Worm (Caenorhabditis elegans) whole organism, L3 larva: ENCODE results near the gene F15A4.5.

Source experiments
- ceh-9 ChIP-seq: sonication (generic microtip); optimal IDR thresholded peaks from 2 replicates; lab custom pipeline; 2018; ENCODE audit warnings: missing biosample characterization, missing genetic modification characterization
- egl-27 ChIP-seq: sonication (generic microtip); optimal IDR thresholded peaks from 4 replicates; lab custom pipeline; 2017; ENCODE audit warnings: missing biosample characterization, missing genetic modification reagents, missing genetic modification characterization
- elt-2 ChIP-seq: sonication (generic microtip); optimal IDR thresholded peaks from 2 replicates; lab custom pipeline; 2016; ENCODE audit warnings: missing genetic modification reagents, mild to moderate bottlenecking, missing genetic modification characterization, missing compliant biosample characterization
- hmg-11 ChIP-seq: sonication (generic microtip); optimal IDR thresholded peaks from 2 replicates; lab custom pipeline; 2016; ENCODE audit warnings: missing genetic modification characterization, missing compliant biosample characterization
- lin-15B ChIP-seq: fragments of 150-350 bp; optimal IDR thresholded peaks from 2 replicates; lab custom pipeline; 2014; ENCODE audit warnings: missing biosample characterization, missing genetic modification characterization
- lin-39 ChIP-seq: fragments of 150-350 bp; optimal IDR thresholded peaks from 2 replicates; lab custom pipeline; 2018; ENCODE audit warnings: missing biosample characterization, missing genetic modification reagents, missing genetic modification characterization
- mdl-1 ChIP-seq: fragments of 150-350 bp; optimal IDR thresholded peaks from 2 replicates; lab custom pipeline; 2014; ENCODE audit warnings: missing biosample characterization, missing genetic modification characterization
- nhr-11 ChIP-seq: fragments of 150-350 bp; optimal IDR thresholded peaks from 2 replicates; lab custom pipeline; 2014; ENCODE audit warnings: missing biosample characterization, missing genetic modification characterization
- nhr-237 ChIP-seq: fragments of 150-350 bp; optimal IDR thresholded peaks from 2 replicates; lab custom pipeline; 2014; ENCODE audit warnings: missing biosample characterization, missing genetic modification characterization
- pqm-1 ChIP-seq: fragments of 150-350 bp; optimal IDR thresholded peaks from 2 replicates; lab custom pipeline; 2017; ENCODE audit warnings: missing biosample characterization, missing genetic modification characterization, inconsistent platforms
- snpc-4 ChIP-seq: fragments of 150-350 bp; optimal IDR thresholded peaks from 2 replicates; lab custom pipeline; 2014; ENCODE audit warnings: missing biosample characterization, missing genetic modification characterization

DNA sequence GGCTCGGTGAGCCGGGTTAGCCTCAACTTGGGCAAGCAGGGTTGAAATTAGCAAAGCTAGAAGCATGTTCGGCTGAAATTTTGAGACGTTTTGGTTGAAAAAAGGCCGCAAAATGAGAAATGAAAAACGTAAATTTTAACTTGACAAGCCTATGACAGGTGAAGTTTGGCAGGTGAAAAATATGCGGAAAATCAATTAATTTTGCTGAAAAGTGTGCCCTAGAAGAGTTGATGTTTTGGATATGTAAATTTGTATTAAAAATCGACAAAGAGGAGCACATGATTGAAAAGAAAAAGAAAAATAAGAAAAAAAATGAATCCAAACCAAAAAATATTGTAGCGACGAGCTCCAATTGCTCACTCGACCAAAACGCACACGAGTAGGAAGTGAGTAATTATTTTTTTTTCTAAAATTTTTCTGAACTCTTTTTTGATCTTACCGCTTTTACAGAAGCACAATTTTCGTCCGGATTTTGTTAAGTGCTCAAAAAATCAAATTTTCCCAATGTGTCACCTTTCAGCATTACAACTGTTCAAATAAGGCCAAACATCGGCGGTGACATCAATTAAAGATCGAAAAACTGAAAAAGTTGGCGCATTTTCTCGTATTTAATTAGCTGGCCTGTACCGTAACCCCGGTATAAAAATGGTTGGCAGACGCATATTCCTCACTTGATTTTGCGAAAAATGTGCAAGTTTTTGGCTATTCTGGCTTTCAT is at the start of gene F15A4.5, which contains the start of gene phat-8:
- TF ChIP-seq lin-15B (tag; lab: Kevin White, UChicago) (no peak), egl-27 (tag; lab: Kevin White, UChicago) (no peak), elt-2 (tag; lab: Kevin White, UChicago) (no peak), nhr-237 (no peak), pqm-1 (tag; lab: Kevin White, UChicago) (no peak), lin-39 (tag; lab: Kevin White, UChicago) (no peak), snpc-4 (tag; lab: Kevin White, UChicago) (no peak), ceh-9 (tag; lab: Kevin White, UChicago) (no peak), mdl-1 (no peak), nhr-11 (tag; lab: Kevin White, UChicago) (no peak), hmg-11 (tag; lab: Kevin White, UChicago) (no peak)
